Fruit fly (Drosophila melanogaster) whole organism, embryonic: Measurements from ENCODE around the gene ovm.
A peak's percentile ranks its signal among the peaks of the same experiment; 100 is the strongest.

Source experiments
- Asciz ChIP-seq: fragments of 200-800 bp; sonication (Bioruptor generic); optimal IDR thresholded peaks from 2 replicates; lab custom pipeline; 2017; ENCODE audit warnings: missing biosample characterization, mild to moderate bottlenecking, missing genetic modification characterization, missing genetic modification reagents
- B-H1 ChIP-seq: fragments of 200-800 bp; sonication (Bioruptor generic); IDR thresholded peaks from 3 replicates; pipeline ENCODE4 v1.3.6; 2022; ENCODE audit warnings: missing biosample characterization, missing genetic modification characterization
- CG10565 ChIP-seq: fragments of 200-800 bp; sonication (Bioruptor generic); optimal IDR thresholded peaks from 3 replicates; lab custom pipeline; 2016; ENCODE audit warnings: missing biosample characterization, mild to moderate bottlenecking, missing genetic modification characterization
- CG12219 ChIP-seq: fragments of 200-800 bp; sonication (Bioruptor generic); optimal IDR thresholded peaks from 3 replicates; lab custom pipeline; 2018; ENCODE audit warnings: missing biosample characterization, mild to moderate bottlenecking, missing genetic modification characterization
- CG12769 ChIP-seq: fragments of 200-800 bp; sonication (Bioruptor generic); optimal IDR thresholded peaks from 2 replicates; lab custom pipeline; 2019; ENCODE audit warnings: missing biosample characterization, mild to moderate bottlenecking, missing genetic modification characterization, moderate library complexity
- CG14860 ChIP-seq: fragments of 200-800 bp; sonication (Bioruptor generic); IDR thresholded peaks from 3 replicates; pipeline ENCODE4 v1.3.6; 2022; ENCODE audit warnings: missing biosample characterization, missing genetic modification characterization; ENCODE audit not compliant: partially characterized antibody
- CG18262 ChIP-seq: fragments of 200-800 bp; optimal IDR thresholded peaks from 3 replicates; lab custom pipeline; 2019; ENCODE audit warnings: missing biosample characterization, mild to moderate bottlenecking, missing genetic modification characterization, moderate library complexity
- CG1832 ChIP-seq: fragments of 200-800 bp; sonication (Bioruptor generic); optimal IDR thresholded peaks from 2 replicates; lab custom pipeline; 2017; ENCODE audit warnings: missing biosample characterization, mild to moderate bottlenecking, missing genetic modification characterization, inconsistent platforms
- CG3407 ChIP-seq: fragments of 200-800 bp; sonication (Bioruptor generic); optimal IDR thresholded peaks from 2 replicates; lab custom pipeline; 2018; ENCODE audit warnings: missing biosample characterization, mild to moderate bottlenecking, missing genetic modification characterization
- CG34224 ChIP-seq: fragments of 200-800 bp; sonication (Bioruptor generic); IDR thresholded peaks from 3 replicates; pipeline ENCODE4 v1.3.6; 2022; ENCODE audit warnings: missing biosample characterization, missing genetic modification characterization; ENCODE audit not compliant: partially characterized antibody
- CG4328 ChIP-seq: fragments of 200-800 bp; sonication (Bioruptor generic); optimal IDR thresholded peaks from 3 replicates; lab custom pipeline; 2017; ENCODE audit warnings: missing biosample characterization, missing genetic modification reagents, missing genetic modification characterization
- CG4404 ChIP-seq: fragments of 200-800 bp; sonication (Bioruptor generic); IDR thresholded peaks from 2 replicates; pipeline ENCODE4 v1.3.6; 2022; ENCODE audit warnings: missing biosample characterization, missing genetic modification characterization
- CG6272 ChIP-seq: fragments of 200-800 bp; sonication (Bioruptor generic); IDR thresholded peaks from 2 replicates; pipeline ENCODE4 v1.3.6; 2022; ENCODE audit warnings: missing biosample characterization, missing genetic modification characterization
- CG8290 ChIP-seq, 3 experiments: fragments of 200-800 bp; sonication (Bioruptor generic); optimal IDR thresholded peaks; 2 replicates each; lab custom pipeline; 2016 to 2019; ENCODE audit warnings: missing biosample characterization in 3 of 3, missing genetic modification characterization in 3 of 3, mild to moderate bottlenecking in 2 of 3, moderate library complexity in 1 of 3
- CG8359 ChIP-seq: fragments of 200-800 bp; sonication (Bioruptor generic); optimal IDR thresholded peaks from 2 replicates; lab custom pipeline; 2017; ENCODE audit warnings: missing biosample characterization, mild to moderate bottlenecking, missing genetic modification characterization, borderline replicate concordance
- CTCF ChIP-seq: fragments of 200-800 bp; sonication (Bioruptor generic); optimal IDR thresholded peaks from 2 replicates; lab custom pipeline; 2017; ENCODE audit warnings: missing biosample characterization, mild to moderate bottlenecking, missing genetic modification characterization, moderate library complexity
- D19A ChIP-seq: fragments of 200-800 bp; optimal IDR thresholded peaks from 3 replicates; lab custom pipeline; 2019; ENCODE audit warnings: missing biosample characterization, mild to moderate bottlenecking, missing genetic modification characterization, moderate library complexity
- Doc3 ChIP-seq: fragments of 200-800 bp; sonication (Bioruptor generic); IDR thresholded peaks from 3 replicates; pipeline ENCODE4 v1.3.6; 2022; ENCODE audit warnings: missing biosample characterization, missing genetic modification characterization; ENCODE audit not compliant: partially characterized antibody
- Med ChIP-seq: fragments of 200-800 bp; sonication (Bioruptor generic); peaks from one replicate; lab custom pipeline; 2016; ENCODE audit warnings: missing biosample characterization, missing genetic modification characterization, mild to moderate bottlenecking, inconsistent platforms, moderate library complexity
- Nf-YA ChIP-seq: fragments of 200-800 bp; sonication (Bioruptor generic); IDR thresholded peaks from 2 replicates; pipeline ENCODE4 v1.3.6; 2022; ENCODE audit warnings: missing biosample characterization, missing genetic modification characterization
- Nf-YB ChIP-seq: fragments of 200-800 bp; sonication (Bioruptor generic); optimal IDR thresholded peaks from 3 replicates; lab custom pipeline; 2019; ENCODE audit warnings: missing biosample characterization, mild to moderate bottlenecking, missing genetic modification characterization, moderate library complexity
- Oaz ChIP-seq: fragments of 200-800 bp; sonication (Bioruptor generic); IDR thresholded peaks from 2 replicates; pipeline ENCODE4 v1.3.6; 2022; ENCODE audit warnings: missing biosample characterization, missing genetic modification characterization
- Sin3A ChIP-seq: fragments of >200 bp; optimal IDR thresholded peaks from 2 replicates; lab custom pipeline; 2018
- Sox102F ChIP-seq: fragments of 200-800 bp; sonication (Bioruptor generic); optimal IDR thresholded peaks from 2 replicates; lab custom pipeline; 2018; ENCODE audit warnings: missing biosample characterization, mild to moderate bottlenecking, missing genetic modification characterization, moderate library complexity
- ash1 ChIP-seq: fragments of 200-800 bp; sonication (Bioruptor generic); optimal IDR thresholded peaks from 2 replicates; lab custom pipeline; 2018; ENCODE audit warnings: missing biosample characterization, mild to moderate bottlenecking, missing genetic modification characterization
- bsh ChIP-seq, 2 experiments: fragments of 200-800 bp; sonication (Bioruptor generic); optimal IDR thresholded peaks; 2 replicates each; lab custom pipeline; 2017 to 2018; ENCODE audit warnings: mild to moderate bottlenecking in 2 of 2, missing biosample characterization in 2 of 2, missing genetic modification characterization in 2 of 2, moderate library complexity in 1 of 2
- cad ChIP-seq: fragments of >200 bp; optimal IDR thresholded peaks from 2 replicates; lab custom pipeline; 2017; ENCODE audit warnings: missing biosample characterization, missing genetic modification characterization
- caup ChIP-seq: fragments of 200-800 bp; sonication (Bioruptor generic); optimal IDR thresholded peaks from 3 replicates; lab custom pipeline; 2017; ENCODE audit warnings: missing biosample characterization, mild to moderate bottlenecking, missing genetic modification characterization, moderate library complexity; ENCODE audit not compliant: severe bottlenecking
- dmrt11E ChIP-seq: fragments of 200-800 bp; sonication (Bioruptor generic); optimal IDR thresholded peaks from 3 replicates; lab custom pipeline; 2018; ENCODE audit warnings: missing biosample characterization, mild to moderate bottlenecking, missing genetic modification characterization, moderate library complexity
- eve ChIP-seq, 2 experiments: fragments of >200 bp; optimal IDR thresholded peaks; 2 replicates each; lab custom pipeline; 2017; ENCODE audit warnings: missing biosample characterization in 2 of 2, missing genetic modification characterization in 2 of 2
- exex ChIP-seq: fragments of 200-800 bp; sonication (Bioruptor generic); optimal IDR thresholded peaks from 4 replicates; lab custom pipeline; 2018; ENCODE audit warnings: missing biosample characterization, mild to moderate bottlenecking, missing genetic modification characterization, moderate library complexity
- fu2 ChIP-seq: fragments of 200-800 bp; sonication (Bioruptor generic); optimal IDR thresholded peaks from 2 replicates; lab custom pipeline; 2016; ENCODE audit warnings: missing biosample characterization, missing genetic modification characterization
- gce ChIP-seq: fragments of 200-800 bp; sonication (Bioruptor generic); IDR thresholded peaks from 3 replicates; pipeline ENCODE4 v1.3.6; 2022; ENCODE audit warnings: missing biosample characterization, missing genetic modification characterization
- gcm2 ChIP-seq: fragments of 200-800 bp; sonication (Bioruptor generic); optimal IDR thresholded peaks from 2 replicates; lab custom pipeline; 2016; ENCODE audit warnings: missing biosample characterization, missing genetic modification characterization
- gem ChIP-seq: fragments of 200-800 bp; sonication (Bioruptor generic); optimal IDR thresholded peaks from 2 replicates; lab custom pipeline; 2019; ENCODE audit warnings: missing biosample characterization, mild to moderate bottlenecking, missing genetic modification characterization, moderate library complexity
- insv ChIP-seq, 2 experiments: fragments of 200-800 bp; sonication (Bioruptor generic); optimal IDR thresholded peaks; 3 replicates each; lab custom pipeline; 2016 to 2018; ENCODE audit warnings: missing biosample characterization in 2 of 2, missing genetic modification characterization in 2 of 2
- kni ChIP-seq: fragments of 200-800 bp; sonication (Bioruptor generic); optimal IDR thresholded peaks from 3 replicates; lab custom pipeline; 2017; ENCODE audit warnings: mild to moderate bottlenecking, missing biosample characterization, missing genetic modification reagents, missing genetic modification characterization
- mirr ChIP-seq: fragments of 200-800 bp; sonication (Bioruptor generic); optimal IDR thresholded peaks from 3 replicates; lab custom pipeline; 2018; ENCODE audit warnings: missing biosample characterization, mild to moderate bottlenecking, missing genetic modification characterization
- nmo ChIP-seq: fragments of 200-800 bp; sonication (Bioruptor generic); optimal IDR thresholded peaks from 2 replicates; lab custom pipeline; 2018; ENCODE audit warnings: missing biosample characterization, mild to moderate bottlenecking, missing genetic modification characterization, moderate library complexity
- otp ChIP-seq: fragments of 200-800 bp; sonication (Bioruptor generic); IDR thresholded peaks from 3 replicates; pipeline ENCODE4, ENCODE4 v1.3.6; 2022; ENCODE audit warnings: missing biosample characterization, missing genetic modification characterization
- psq ChIP-seq: fragments of 200-800 bp; sonication (Bioruptor generic); optimal IDR thresholded peaks from 2 replicates; lab custom pipeline; 2017; ENCODE audit warnings: missing biosample characterization, missing genetic modification characterization
- schlank ChIP-seq: fragments of 200-800 bp; sonication (Bioruptor generic); optimal IDR thresholded peaks from 2 replicates; lab custom pipeline; 2018; ENCODE audit warnings: missing biosample characterization, mild to moderate bottlenecking, missing genetic modification characterization
- sd ChIP-seq: fragments of 200-800 bp; sonication (Bioruptor generic); optimal IDR thresholded peaks from 3 replicates; lab custom pipeline; 2018; ENCODE audit warnings: missing biosample characterization, mild to moderate bottlenecking, missing genetic modification characterization, moderate library complexity
- sens-2 ChIP-seq: fragments of 200-800 bp; sonication (Bioruptor generic); IDR thresholded peaks from 2 replicates; pipeline ENCODE4 v1.3.6; 2022; ENCODE audit warnings: missing biosample characterization, missing genetic modification characterization
- sqz ChIP-seq: fragments of 200-800 bp; sonication (Bioruptor generic); optimal IDR thresholded peaks from 3 replicates; lab custom pipeline; 2018; ENCODE audit warnings: missing biosample characterization, mild to moderate bottlenecking, missing genetic modification characterization
- sug ChIP-seq: fragments of 200-800 bp; optimal IDR thresholded peaks from 2 replicates; lab custom pipeline; 2019; ENCODE audit warnings: missing biosample characterization, mild to moderate bottlenecking, missing genetic modification characterization, moderate library complexity
- trem ChIP-seq: fragments of 200-800 bp; optimal IDR thresholded peaks from 3 replicates; lab custom pipeline; 2019; ENCODE audit warnings: missing biosample characterization, mild to moderate bottlenecking, missing genetic modification characterization, moderate library complexity
- zen2 ChIP-seq: fragments of 200-800 bp; sonication (Bioruptor generic); IDR thresholded peaks from 3 replicates; pipeline ENCODE4 v1.3.6; 2022; ENCODE audit warnings: missing biosample characterization, missing genetic modification characterization; ENCODE audit not compliant: partially characterized antibody

ovm gene

DNA sequence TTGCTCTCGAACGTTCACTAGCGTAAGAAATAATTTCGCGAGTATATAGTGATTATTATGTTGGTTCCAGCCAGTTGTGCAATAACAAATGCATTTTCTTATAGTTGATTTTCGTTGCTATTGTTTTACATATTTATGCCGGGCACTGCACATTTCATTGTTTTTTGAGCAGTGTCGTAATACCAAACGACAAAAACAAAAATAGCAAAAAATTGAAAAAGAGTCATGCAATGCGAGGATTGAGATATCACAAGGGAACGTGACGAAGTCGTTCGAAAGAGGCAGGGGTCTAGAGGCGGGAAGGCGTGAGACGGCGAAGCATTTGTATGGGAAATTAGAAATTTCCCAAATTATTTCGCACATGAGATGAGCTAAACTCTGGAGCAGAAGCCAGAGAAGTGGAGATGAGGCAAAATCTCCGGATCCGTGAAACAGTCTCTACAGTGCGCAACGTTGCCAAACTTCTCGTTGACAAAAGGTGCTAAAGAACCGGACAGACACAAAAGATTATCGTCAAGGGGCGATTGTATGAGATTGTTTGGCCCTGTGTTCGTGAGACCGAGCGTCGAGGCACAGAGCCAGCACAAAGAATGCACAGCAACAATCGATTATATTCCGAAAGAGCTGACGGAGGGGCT, 24.6 kb upstream of the ovm start (continued):
- TF ChIP-seq psq (GFP tag; lab: Kevin White, UChicago) (no peak), Asciz (GFP tag; lab: Kevin White, UChicago) (no peak), CG4328 (GFP tag; lab: Kevin White, UChicago) (no peak), Sin3A (lab: Kevin White, UChicago) (no peak), CG3407 (GFP tag; lab: Kevin White, UChicago) (peak; percentile 99), schlank (no peak), caup (no peak), sens-2 (GFP tag; lab: Robert Waterston, UW) (no peak), cad (GFP tag; lab: Kevin White, UChicago) (peak; percentile 30), ash1 (GFP tag; lab: Kevin White, UChicago) (peak; percentile 31), CG6272 (GFP tag; lab: Robert Waterston, UW) (no peak), CG34224 (GFP tag; lab: Robert Waterston, UW) (no peak)

DNA sequence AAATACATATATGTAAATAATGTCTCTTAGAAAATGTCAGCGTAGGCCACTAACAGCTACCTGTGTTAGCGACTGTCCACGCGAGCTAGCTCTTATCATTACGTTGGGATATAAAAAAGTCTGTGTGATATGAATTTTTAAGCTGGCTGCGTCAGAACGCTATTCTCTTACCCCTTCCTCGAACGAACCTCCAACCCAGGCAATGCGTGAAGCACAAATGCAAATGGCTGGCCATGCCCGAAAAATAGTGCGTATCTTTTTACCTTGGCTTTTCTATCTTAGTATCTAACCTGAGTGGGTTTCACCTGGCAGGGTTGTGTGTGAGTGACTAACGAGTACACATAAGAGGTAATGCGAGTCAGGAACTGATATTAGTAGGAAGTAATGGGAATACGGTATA, 22.4 kb upstream of the ovm start:
- TF ChIP-seq CG12769 (tag; lab: Kevin White, UChicago) (peak; percentile 3), Med (GFP tag; lab: Kevin White, UChicago) (peak; percentile 74), ash1 (GFP tag; lab: Kevin White, UChicago) (peak; percentile 63), sug (peak; percentile 29), kni (peak; percentile 64), Oaz (GFP tag; lab: Robert Waterston, UW) (no peak), CG12219 (GFP tag; lab: Kevin White, UChicago) (no peak), CG4404 (GFP tag; lab: Robert Waterston, UW) (no peak), exex (tag; lab: Kevin White, UChicago) (peak; percentile 16), mirr (peak; percentile 66), CG8290 (GFP tag; optimal IDR thresholded peaks at IDR 0.05; lab: Kevin White, UChicago) (no peak), CG8290 (tag; optimal IDR thresholded peaks at IDR 0.05; lab: Kevin White, UChicago) (peak in 1 of 2 experiments; percentile 30)
- TF ChIP-seq, all 482 proteins: peak for 8

DNA sequence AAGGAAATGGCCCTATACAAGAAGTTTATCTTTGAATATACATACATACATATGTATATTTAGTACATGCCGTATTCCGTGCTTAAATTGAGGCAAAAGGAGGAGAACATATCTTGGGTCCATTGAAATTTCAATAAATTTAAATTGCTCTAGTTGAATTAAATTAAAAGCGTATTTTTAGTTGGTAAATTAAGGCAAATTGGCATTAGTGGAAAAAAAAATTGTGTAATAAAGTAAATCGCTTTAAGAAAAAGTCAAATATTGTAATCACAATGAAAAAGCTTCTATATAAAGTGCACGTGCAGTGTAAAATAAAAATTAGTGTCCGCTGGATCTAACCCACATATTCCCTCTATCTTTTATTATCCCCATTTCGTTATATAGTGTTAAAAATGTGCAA, 21.4 kb upstream of the ovm start:
- TF ChIP-seq sd (tag; lab: Kevin White, UChicago) (no peak), eve (GFP tag; optimal IDR thresholded peaks at IDR 0.05; lab: Kevin White, UChicago) (peak in 1 of 2 experiments; percentile 69), gce (no peak), Nf-YB (GFP tag; lab: Kevin White, UChicago) (no peak), Doc3 (GFP tag; lab: Robert Waterston, UW) (no peak), trem (tag; lab: Kevin White, UChicago) (no peak), insv (GFP tag; optimal IDR thresholded peaks at IDR 0.05; lab: Kevin White, UChicago) (no peak), D19A (peak; percentile 59), CG10565 (GFP tag; lab: Kevin White, UChicago) (no peak), CG18262 (tag; lab: Kevin White, UChicago) (peak; percentile 14), nmo (GFP tag; lab: Kevin White, UChicago) (peak; percentile 2), otp (GFP tag; lab: Robert Waterston, UW) (no peak), Sox102F (GFP tag; lab: Kevin White, UChicago) (peak; percentile 2), dmrt11E (tag; lab: Kevin White, UChicago) (peak; percentile 11), zen2 (GFP tag; lab: Robert Waterston, UW) (no peak), Nf-YA (GFP tag; lab: Robert Waterston, UW) (no peak), CG14860 (GFP tag; lab: Robert Waterston, UW) (no peak), CTCF (GFP tag; lab: Kevin White, UChicago) (no peak), CG8359 (GFP tag; lab: Kevin White, UChicago) (no peak), gcm2 (no peak), bsh (GFP tag; optimal IDR thresholded peaks at IDR 0.05; lab: Kevin White, UChicago) (no peak), sqz (no peak), B-H1 (no peak), CG1832 (GFP tag; lab: Kevin White, UChicago) (no peak), gem (tag; lab: Kevin White, UChicago) (peak; percentile 35), fu2 (GFP tag; lab: Kevin White, UChicago) (no peak)
